Worm (Caenorhabditis elegans) whole organism, early embryonic: ENCODE results near the gene T16G12.8.

Experiments
- B0310.2 ChIP-seq: sonication (generic microtip); optimal IDR thresholded peaks from 2 replicates; lab custom pipeline; 2016; ENCODE audit warnings: mild to moderate bottlenecking, missing genetic modification characterization, missing compliant biosample characterization
- F13C5.2 ChIP-seq: sonication (generic microtip); optimal IDR thresholded peaks from 2 replicates; lab custom pipeline; 2017; ENCODE audit warnings: mild to moderate bottlenecking, missing genetic modification characterization, inconsistent platforms, missing compliant biosample characterization
- ama-1 ChIP-seq: fragments of 150-350 bp; optimal IDR thresholded peaks from 2 replicates; lab custom pipeline; 2014
- ceh-13 ChIP-seq: fragments of 200-800 bp; sonication (Bioruptor generic); optimal IDR thresholded peaks from 2 replicates; lab custom pipeline; 2018; ENCODE audit warnings: mild to moderate bottlenecking, missing genetic modification characterization, missing compliant biosample characterization
- ceh-36 ChIP-seq: sonication (generic microtip); optimal IDR thresholded peaks from 2 replicates; lab custom pipeline; 2016; ENCODE audit warnings: missing genetic modification characterization, inconsistent platforms, missing compliant biosample characterization
- flt-1 ChIP-seq: fragments of 200-800 bp; sonication (Bioruptor generic); IDR thresholded peaks from 2 replicates; pipeline ENCODE4 v1.3.6; 2022; ENCODE audit warnings: missing genetic modification characterization, missing compliant biosample characterization
- pes-1 ChIP-seq: fragments of 200-800 bp; sonication (Bioruptor generic); IDR thresholded peaks from 2 replicates; pipeline ENCODE4 v1.3.6; 2022; ENCODE audit warnings: missing genetic modification reagents, missing genetic modification characterization, missing compliant biosample characterization

DNA sequence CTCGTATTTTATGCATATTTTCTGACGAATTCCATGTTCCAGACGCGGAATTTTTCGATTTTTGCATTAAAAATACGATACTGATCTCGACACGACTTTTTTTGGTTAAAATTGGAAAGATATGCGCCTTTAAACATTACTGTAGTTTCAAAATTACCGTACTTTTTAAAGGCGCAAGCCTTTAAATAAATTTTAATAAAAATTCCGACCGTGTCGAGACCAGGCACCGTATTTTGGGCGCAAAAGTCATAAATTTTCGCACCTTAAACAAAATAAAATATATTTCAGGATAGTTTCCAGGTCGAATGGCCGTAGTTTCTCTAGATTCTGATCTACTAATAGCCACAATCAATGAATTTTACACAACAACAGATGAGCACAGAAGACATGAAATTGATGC is 10.2 kb downstream of the T16G12.8 start, which contains the start of gene T16G12.6:
- TF ChIP-seq flt-1 (GFP tag; lab: Robert Waterston, UW) (no peak), F13C5.2 (no peak), ama-1 (lab: Kevin White, UChicago) (no peak), B0310.2 (no peak), ceh-13 (GFP tag; lab: Kevin White, UChicago) (no peak), ceh-36 (no peak), pes-1 (no peak)
